Worm (Caenorhabditis elegans): ENCODE results near the gene K02E2.8.

Gene K02E2.8

ce11 chrV:20350382-20350781, 16.4 kb downstream of the K02E2.8 start:
- TF ChIP-seq mdl-1 (tag; optimal IDR thresholded peaks at IDR 0.05) (no peak), ZK546.5 (tag; optimal IDR thresholded peaks at IDR 0.05) (no peak), nhr-12 (tag; optimal IDR thresholded peaks at IDR 0.05) (no peak), ztf-4 (tag; optimal IDR thresholded peaks at IDR 0.05) (no peak), alr-1 (tag; optimal IDR thresholded peaks at IDR 0.05) (no peak), nhr-129 (tag; optimal IDR thresholded peaks at IDR 0.05) (no peak), ceh-16 (tag; optimal IDR thresholded peaks at IDR 0.05) (no peak)

ce11 chrV:20347625-20348024, 19.1 kb downstream of the K02E2.8 start:
- TF ChIP-seq sma-3 (GFP tag; optimal IDR thresholded peaks at IDR 0.05) (no peak), ZK546.5 (tag; optimal IDR thresholded peaks at IDR 0.05) (no peak), nhr-77 (tag; optimal IDR thresholded peaks at IDR 0.05) (no peak), lsy-2 (tag; optimal IDR thresholded peaks at IDR 0.05) (no peak), nhr-6 (tag; optimal IDR thresholded peaks at IDR 0.05) (no peak), nhr-23 (tag; optimal IDR thresholded peaks at IDR 0.05) (no peak), C34F6.9 (tag; optimal IDR thresholded peaks at IDR 0.05) (no peak), dmd-4 (tag; optimal IDR thresholded peaks at IDR 0.05) (no peak), lin-13 (GFP tag; optimal IDR thresholded peaks at IDR 0.05) (no peak), mbf-1 (tag; optimal IDR thresholded peaks at IDR 0.05) (no peak), sem-4 (tag; optimal IDR thresholded peaks at IDR 0.05) (no peak), alr-1 (tag; optimal IDR thresholded peaks at IDR 0.05) (no peak)

ce11 chrV:20344889-20345288, 21.9 kb downstream of the K02E2.8 start, which contains the start of gene Y38H6A.3:
TSS of gene Y38H6A.3 (plus strand) at chrV:20345189.
- TF ChIP-seq Y55F3AM.14 (GFP tag; optimal IDR thresholded peaks at IDR 0.05): no peak
- TF ChIP-seq egl-27 (tag; optimal IDR thresholded peaks at IDR 0.05): no peak
- no peak for TF ChIP-seq nhr-6 (tag; optimal IDR thresholded peaks at IDR 0.05)
- TF ChIP-seq ztf-1 (GFP tag; conservative IDR thresholded peaks at IDR 0.05): no peak
- no peak for TF ChIP-seq unc-62 (GFP tag; optimal IDR thresholded peaks at IDR 0.05)
- no peak for TF ChIP-seq ceh-16 (tag; optimal IDR thresholded peaks at IDR 0.05)
- TF ChIP-seq nhr-129 (tag; optimal IDR thresholded peaks at IDR 0.05): no peak
- no peak for TF ChIP-seq unc-39 (tag; optimal IDR thresholded peaks at IDR 0.05)
- no peak for TF ChIP-seq elt-3 (tag; optimal IDR thresholded peaks at IDR 0.05)
- no peak for TF ChIP-seq nhr-25 (tag; optimal IDR thresholded peaks at IDR 0.05)
- no peak for TF ChIP-seq snpc-4 (tag; optimal IDR thresholded peaks at IDR 0.05)
- TF ChIP-seq C34F6.9 (tag; optimal IDR thresholded peaks at IDR 0.05): no peak
- TF ChIP-seq zag-1 (tag; optimal IDR thresholded peaks at IDR 0.05): no peak
- no peak for TF ChIP-seq nhr-21 (tag; optimal IDR thresholded peaks at IDR 0.05)
- no peak for TF ChIP-seq mab-5 (tag; optimal IDR thresholded peaks at IDR 0.05)
- TF ChIP-seq blmp-1 (tag; optimal IDR thresholded peaks at IDR 0.05; ENCODE audit: insufficient read depth): no peak
- no peak for TF ChIP-seq nhr-237 (tag; optimal IDR thresholded peaks at IDR 0.05)
- TF ChIP-seq elt-1 (tag; optimal IDR thresholded peaks at IDR 0.05): no peak
- no peak for TF ChIP-seq mdl-1 (tag; optimal IDR thresholded peaks at IDR 0.05)
- TF ChIP-seq F13H6.1 (tag; optimal IDR thresholded peaks at IDR 0.05): no peak

- TF ChIP-seq lsy-2 (tag; optimal IDR thresholded peaks at IDR 0.05) (no peak), lin-11 (tag; optimal IDR thresholded peaks at IDR 0.05) (no peak), nhr-21 (tag; optimal IDR thresholded peaks at IDR 0.05) (no peak), ceh-16 (tag; optimal IDR thresholded peaks at IDR 0.05) (no peak), mbf-1 (tag; optimal IDR thresholded peaks at IDR 0.05) (no peak), sem-4 (tag; optimal IDR thresholded peaks at IDR 0.05) (no peak)
Observed at ce11 chrV:20338870-20339269, 27.9 kb downstream of the K02E2.8 start.

ce11 chrV:20338020-20338419, 28.7 kb downstream of the K02E2.8 start:
- TF ChIP-seq R02D3.7 (tag; optimal IDR thresholded peaks at IDR 0.05): no peak
- no peak for TF ChIP-seq nhr-6 (tag; optimal IDR thresholded peaks at IDR 0.05)
- TF ChIP-seq aly-2 (tag; optimal IDR thresholded peaks at IDR 0.05): no peak
- no peak for TF ChIP-seq C34F6.9 (tag; optimal IDR thresholded peaks at IDR 0.05)
- no peak for TF ChIP-seq lin-39 (tag; optimal IDR thresholded peaks at IDR 0.05)
- TF ChIP-seq alr-1 (tag; optimal IDR thresholded peaks at IDR 0.05): no peak
- no peak for TF ChIP-seq unc-55 (GFP tag; optimal IDR thresholded peaks at IDR 0.05)

Data from whole organism, L2 larva.